Worm (Caenorhabditis elegans) whole organism, mixed stage, embryonic: ENCODE data around the gene F10A3.11.

Source experiments
- mep-1 ChIP-seq: fragments of 150-350 bp; optimal IDR thresholded peaks from 2 replicates; lab custom pipeline; 2017; ENCODE audit warnings: missing biosample characterization, missing genetic modification reagents, missing genetic modification characterization, inconsistent platforms
- nhr-28 ChIP-seq: fragments of 150-350 bp; optimal IDR thresholded peaks from 2 replicates; lab custom pipeline; 2014; ENCODE audit warnings: missing biosample characterization, missing genetic modification characterization
- nhr-76 ChIP-seq: sonication (generic microtip); optimal IDR thresholded peaks from 2 replicates; lab custom pipeline; 2017; ENCODE audit warnings: missing biosample characterization, missing genetic modification characterization

DNA sequence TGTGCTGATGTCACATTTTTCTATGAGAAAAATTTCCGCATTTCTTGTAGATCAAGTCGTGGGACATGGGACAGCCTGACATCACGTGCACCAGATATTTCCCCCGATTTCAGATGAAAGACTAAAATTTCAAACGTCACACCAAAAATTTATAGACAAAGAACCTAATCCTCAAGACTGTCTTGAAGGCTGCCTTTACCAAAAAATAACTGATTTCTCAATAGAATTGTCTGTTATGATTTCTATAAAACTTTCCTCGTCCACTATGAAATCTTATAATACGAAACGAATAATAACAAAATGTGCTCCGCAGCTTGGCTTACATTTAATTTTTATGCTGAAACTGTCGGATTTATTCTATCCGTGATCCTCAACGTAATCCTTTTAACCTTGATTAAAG lies 17.9 kb downstream of the F10A3.11 start, which contains the start of gene str-106:
- TF ChIP-seq nhr-28 (tag; lab: Kevin White, UChicago): no peak
- no peak for TF ChIP-seq nhr-76 (tag; lab: Kevin White, UChicago)
- TF ChIP-seq mep-1 (tag; lab: Kevin White, UChicago): no peak
